Worm (Caenorhabditis elegans) whole organism, young adult: ENCODE data around the gene ctf-18.

Experiments used
- F37B4.10 ChIP-seq: fragments of 200-800 bp; sonication (Bioruptor generic); IDR thresholded peaks from 2 replicates; pipeline ENCODE4 v1.3.6; 2022; ENCODE audit warnings: missing genetic modification characterization, missing compliant biosample characterization
- F49E8.2 ChIP-seq: sonication (generic microtip); optimal IDR thresholded peaks from 3 replicates; lab custom pipeline; 2017; ENCODE audit warnings: missing genetic modification characterization, mild to moderate bottlenecking, missing compliant biosample characterization, antibody characterized with exemption, moderate library complexity; ENCODE audit not compliant: insufficient read depth
- F57C9.4 ChIP-seq: sonication (generic microtip); optimal IDR thresholded peaks from 2 replicates; lab custom pipeline; 2017; ENCODE audit warnings: mild to moderate bottlenecking, missing genetic modification characterization, missing compliant biosample characterization
- Y53F4B.3 ChIP-seq: fragments of 200-800 bp; sonication (Bioruptor generic); IDR thresholded peaks from 2 replicates; pipeline ENCODE4 v1.3.6; 2022; ENCODE audit warnings: missing genetic modification reagents, missing genetic modification characterization, missing compliant biosample characterization
- Y53G8AR.9 ChIP-seq: fragments of 200-800 bp; sonication (Bioruptor generic); conservative IDR thresholded peaks from 2 replicates; pipeline ENCODE4 v1.3.6; 2022; ENCODE audit warnings: missing genetic modification reagents, missing genetic modification characterization, missing compliant biosample characterization
- ama-1 ChIP-seq, 3 experiments: fragments of 150-350 bp in 1 of 3; sonication (generic microtip) in 2 of 3; optimal IDR thresholded peaks; 2 replicates each; lab custom pipeline; 2014 to 2018; ENCODE audit warnings: missing biosample characterization in 2 of 3, missing genetic modification characterization in 2 of 3, missing genetic modification reagents in 2 of 3
- cebp-1 ChIP-seq, 2 experiments: fragments of 200-800 bp in 1 of 2; sonication (Bioruptor generic) in 1 of 2; sonication (generic microtip) in 1 of 2; IDR thresholded peaks in 1 of 2; optimal IDR thresholded peaks in 1 of 2; 2 replicates each; pipeline versions ENCODE4 v1.3.6 to Lab custom; 2017 to 2022; ENCODE audit warnings: missing compliant biosample characterization in 2 of 2, missing genetic modification characterization in 2 of 2, mild to moderate bottlenecking in 1 of 2, missing genetic modification reagents in 1 of 2, moderate library complexity in 1 of 2
- die-1 ChIP-seq: sonication (generic microtip); optimal IDR thresholded peaks from 2 replicates; lab custom pipeline; 2016; ENCODE audit warnings: missing genotype, mild to moderate bottlenecking, missing genetic modification characterization, missing compliant biosample characterization
- let-526 ChIP-seq: fragments of 200-800 bp; sonication (Bioruptor generic); IDR thresholded peaks from 2 replicates; pipeline ENCODE4 v1.3.6; 2022; ENCODE audit warnings: missing genetic modification reagents, missing genetic modification characterization, missing compliant biosample characterization
- nhr-120 ChIP-seq: fragments of 200-800 bp; sonication (Bioruptor generic); IDR thresholded peaks from 2 replicates; pipeline ENCODE4 v1.3.6; 2022; ENCODE audit warnings: missing genetic modification characterization, missing compliant biosample characterization
- pha-4 ChIP-seq: fragments of 150-350 bp; sonication (generic microtip); optimal IDR thresholded peaks from 2 replicates; lab custom pipeline; 2014; ENCODE audit warnings: missing biosample characterization, missing genetic modification reagents, missing genetic modification characterization
- unc-62 ChIP-seq: fragments of 150-350 bp; optimal IDR thresholded peaks from 2 replicates; lab custom pipeline; 2014; ENCODE audit warnings: missing biosample characterization, missing genetic modification reagents, missing genetic modification characterization
- ztf-18 ChIP-seq: sonication (generic microtip); optimal IDR thresholded peaks from 2 replicates; lab custom pipeline; 2016; ENCODE audit warnings: missing genotype, mild to moderate bottlenecking, missing genetic modification characterization, missing compliant biosample characterization
- ztf-28 ChIP-seq: fragments of 200-800 bp; sonication (Bioruptor generic); IDR thresholded peaks from 2 replicates; pipeline ENCODE4 v1.3.6; 2022; ENCODE audit warnings: missing genetic modification reagents, missing genetic modification characterization, missing compliant biosample characterization

DNA sequence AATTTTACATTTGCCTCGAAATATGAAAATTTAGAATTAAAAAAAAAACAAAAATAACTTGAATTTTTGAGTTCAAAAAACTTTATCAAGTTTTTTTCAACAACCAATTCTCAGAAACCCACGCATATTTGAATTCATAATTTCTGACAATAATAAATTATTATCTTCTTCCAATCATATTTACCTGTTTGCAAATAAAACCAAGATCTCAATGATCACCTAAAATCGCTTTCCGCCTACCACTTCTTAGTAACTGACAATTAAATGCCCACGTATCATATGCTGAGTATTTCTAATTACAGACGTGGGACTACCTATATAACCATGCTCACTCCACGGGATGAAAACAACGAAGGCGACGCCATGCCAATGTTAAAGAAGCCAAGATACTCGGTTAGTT, 35.3 kb upstream of the ctf-18 start, which contains the start of gene pps-1:
- TF ChIP-seq ztf-18 (no peak), die-1 (tag; lab: Kevin White, UChicago) (no peak), F37B4.10 (GFP tag; lab: Robert Waterston, UW) (no peak), nhr-120 (no peak), Y53G8AR.9 (no peak), let-526 (GFP tag; lab: Robert Waterston, UW) (no peak), unc-62 (GFP tag; lab: Kevin White, UChicago) (no peak), ama-1 (optimal IDR thresholded peaks at IDR 0.05; lab: Kevin White, UChicago) (no peak), ama-1 (GFP tag; optimal IDR thresholded peaks at IDR 0.05; lab: Kevin White, UChicago) (no peak), ztf-28 (GFP tag; lab: Robert Waterston, UW) (no peak), F57C9.4 (no peak), cebp-1 (GFP tag; IDR thresholded peaks at IDR 0.05; lab: Robert Waterston, UW) (no peak), cebp-1 (tag; optimal IDR thresholded peaks at IDR 0.05; lab: Kevin White, UChicago) (no peak), Y53F4B.3 (GFP tag; lab: Robert Waterston, UW) (no peak), pha-4 (tag; lab: Kevin White, UChicago) (no peak), F49E8.2 (tag; lab: Kevin White, UChicago) (no peak)
